Worm (Caenorhabditis elegans) whole organism, young adult: Measurements from ENCODE around the gene dct-6.

Source experiments
- B0336.3 ChIP-seq: fragments of 200-800 bp; sonication (Bioruptor generic); IDR thresholded peaks from 2 replicates; pipeline ENCODE4 v1.3.6; 2022; ENCODE audit warnings: missing genetic modification characterization, missing compliant biosample characterization
- C06A6.2 ChIP-seq: fragments of 200-800 bp; sonication (Bioruptor generic); conservative IDR thresholded peaks from 2 replicates; pipeline ENCODE4 v1.3.6; 2022; ENCODE audit warnings: missing genetic modification characterization, missing compliant biosample characterization
- F52B5.7 ChIP-seq: sonication (generic microtip); optimal IDR thresholded peaks from 2 replicates; lab custom pipeline; 2016; ENCODE audit warnings: mild to moderate bottlenecking, missing genetic modification characterization, missing compliant biosample characterization
- F55B11.4 ChIP-seq: sonication (generic microtip); optimal IDR thresholded peaks from 2 replicates; lab custom pipeline; 2016; ENCODE audit warnings: missing compliant biosample characterization, missing genetic modification characterization, borderline replicate concordance; ENCODE audit not compliant: insufficient read depth
- F57C9.4 ChIP-seq: sonication (generic microtip); optimal IDR thresholded peaks from 2 replicates; lab custom pipeline; 2017; ENCODE audit warnings: mild to moderate bottlenecking, missing genetic modification characterization, missing compliant biosample characterization
- Y95B8A.8 ChIP-seq: fragments of 200-800 bp; sonication (Bioruptor generic); IDR thresholded peaks from 2 replicates; pipeline ENCODE4 v1.3.6; 2022; ENCODE audit warnings: missing genetic modification reagents, missing genetic modification characterization, missing compliant biosample characterization
- bed-1 ChIP-seq: fragments of 200-800 bp; sonication (Bioruptor generic); IDR thresholded peaks from 2 replicates; pipeline ENCODE4 v1.3.6; 2022; ENCODE audit warnings: missing genetic modification reagents, missing genetic modification characterization, missing compliant biosample characterization
- cebp-1 ChIP-seq, 2 experiments: fragments of 200-800 bp in 1 of 2; sonication (Bioruptor generic) in 1 of 2; sonication (generic microtip) in 1 of 2; IDR thresholded peaks in 1 of 2; optimal IDR thresholded peaks in 1 of 2; 2 replicates each; pipeline versions ENCODE4 v1.3.6 to Lab custom; 2017 to 2022; ENCODE audit warnings: missing compliant biosample characterization in 2 of 2, missing genetic modification characterization in 2 of 2, mild to moderate bottlenecking in 1 of 2, missing genetic modification reagents in 1 of 2, moderate library complexity in 1 of 2
- ets-4 ChIP-seq: fragments of 200-800 bp; sonication (Bioruptor generic); optimal IDR thresholded peaks from 2 replicates; lab custom pipeline; 2018; ENCODE audit warnings: mild to moderate bottlenecking, missing genetic modification characterization, missing compliant biosample characterization
- him-1 ChIP-seq: sonication (generic microtip); optimal IDR thresholded peaks from 2 replicates; lab custom pipeline; 2016; ENCODE audit warnings: missing genotype, missing genetic modification reagents, missing genetic modification characterization, missing compliant biosample characterization
- hmg-1.2 ChIP-seq: fragments of 200-800 bp; sonication (Bioruptor generic); IDR thresholded peaks from 2 replicates; pipeline ENCODE4 v1.3.6; 2022; ENCODE audit warnings: missing genetic modification reagents, missing genetic modification characterization, missing compliant biosample characterization
- let-526 ChIP-seq: fragments of 200-800 bp; sonication (Bioruptor generic); IDR thresholded peaks from 2 replicates; pipeline ENCODE4 v1.3.6; 2022; ENCODE audit warnings: missing genetic modification reagents, missing genetic modification characterization, missing compliant biosample characterization
- lin-26 ChIP-seq: fragments of 200-800 bp; sonication (Bioruptor generic); IDR thresholded peaks from 2 replicates; pipeline ENCODE4 v1.3.6; 2022; ENCODE audit warnings: missing genetic modification reagents, missing genetic modification characterization, missing compliant biosample characterization
- lin-35 ChIP-seq, 3 experiments: fragments of 150-350 bp in 2 of 3; sonication (generic microtip) in 1 of 3; optimal IDR thresholded peaks; 2 replicates each; lab custom pipeline; 2014 to 2018; ENCODE audit warnings: missing biosample characterization in 3 of 3, missing genetic modification characterization in 3 of 3, missing genetic modification reagents in 3 of 3
- lin-54 ChIP-seq: fragments of 200-800 bp; sonication (Bioruptor generic); optimal IDR thresholded peaks from 2 replicates; lab custom pipeline; 2018; ENCODE audit warnings: mild to moderate bottlenecking, missing genetic modification characterization, missing compliant biosample characterization
- lsl-1 ChIP-seq: fragments of 200-800 bp; sonication (Bioruptor generic); optimal IDR thresholded peaks from 2 replicates; lab custom pipeline; 2018; ENCODE audit warnings: mild to moderate bottlenecking, missing genetic modification characterization, moderate library complexity, missing compliant biosample characterization
- madf-10 ChIP-seq: sonication (generic microtip); optimal IDR thresholded peaks from 2 replicates; lab custom pipeline; 2016; ENCODE audit warnings: mild to moderate bottlenecking, missing genetic modification characterization, missing compliant biosample characterization
- madf-6 ChIP-seq: fragments of 200-800 bp; sonication (Bioruptor generic); IDR thresholded peaks from 2 replicates; pipeline ENCODE4 v1.3.6; 2022; ENCODE audit warnings: missing genetic modification reagents, missing genetic modification characterization, missing compliant biosample characterization
- madf-8 ChIP-seq: fragments of 200-800 bp; sonication (Bioruptor generic); conservative IDR thresholded peaks from 2 replicates; pipeline ENCODE4 v1.3.6; 2022; ENCODE audit warnings: missing genetic modification reagents, missing genetic modification characterization, missing compliant biosample characterization
- nfya-2 ChIP-seq: fragments of 200-800 bp; sonication (Bioruptor generic); IDR thresholded peaks from 2 replicates; pipeline ENCODE4 v1.3.6; 2022; ENCODE audit warnings: missing genetic modification reagents, missing genetic modification characterization, missing compliant biosample characterization
- nhr-179 ChIP-seq: sonication (generic microtip); optimal IDR thresholded peaks from 2 replicates; lab custom pipeline; 2016; ENCODE audit warnings: mild to moderate bottlenecking, missing genetic modification characterization, missing compliant biosample characterization
- nhr-80 ChIP-seq: sonication (generic microtip); optimal IDR thresholded peaks from 2 replicates; lab custom pipeline; 2016; ENCODE audit warnings: missing genetic modification characterization, missing compliant biosample characterization
- nhr-90 ChIP-seq: sonication (generic microtip); optimal IDR thresholded peaks from 2 replicates; lab custom pipeline; 2016; ENCODE audit warnings: missing genotype, mild to moderate bottlenecking, missing genetic modification characterization, missing compliant biosample characterization
- pha-4 ChIP-seq: fragments of 150-350 bp; sonication (generic microtip); optimal IDR thresholded peaks from 2 replicates; lab custom pipeline; 2014; ENCODE audit warnings: missing biosample characterization, missing genetic modification reagents, missing genetic modification characterization
- repo-1 ChIP-seq: sonication (generic microtip); optimal IDR thresholded peaks from 2 replicates; lab custom pipeline; 2017; ENCODE audit warnings: mild to moderate bottlenecking, missing genetic modification characterization, missing compliant biosample characterization
- snpc-1.1 ChIP-seq: sonication (generic microtip); optimal IDR thresholded peaks from 2 replicates; lab custom pipeline; 2017; ENCODE audit warnings: missing genetic modification characterization, mild to moderate bottlenecking, missing compliant biosample characterization, antibody characterized with exemption, moderate library complexity, missing genotype, missing genetic modification reagents; ENCODE audit not compliant: insufficient read depth
- zfh-2 ChIP-seq: fragments of 200-800 bp; sonication (Bioruptor generic); conservative IDR thresholded peaks from 2 replicates; pipeline ENCODE4 v1.3.6; 2022; ENCODE audit warnings: missing genetic modification reagents, missing genetic modification characterization, missing compliant biosample characterization
- zim-3 ChIP-seq: sonication (generic microtip); optimal IDR thresholded peaks from 2 replicates; lab custom pipeline; 2017; ENCODE audit warnings: mild to moderate bottlenecking, missing genetic modification characterization, moderate library complexity, missing compliant biosample characterization
- ztf-26 ChIP-seq: sonication (generic microtip); optimal IDR thresholded peaks from 2 replicates; lab custom pipeline; 2017; ENCODE audit warnings: missing genetic modification characterization, missing compliant biosample characterization

The dct-6 gene

DNA sequence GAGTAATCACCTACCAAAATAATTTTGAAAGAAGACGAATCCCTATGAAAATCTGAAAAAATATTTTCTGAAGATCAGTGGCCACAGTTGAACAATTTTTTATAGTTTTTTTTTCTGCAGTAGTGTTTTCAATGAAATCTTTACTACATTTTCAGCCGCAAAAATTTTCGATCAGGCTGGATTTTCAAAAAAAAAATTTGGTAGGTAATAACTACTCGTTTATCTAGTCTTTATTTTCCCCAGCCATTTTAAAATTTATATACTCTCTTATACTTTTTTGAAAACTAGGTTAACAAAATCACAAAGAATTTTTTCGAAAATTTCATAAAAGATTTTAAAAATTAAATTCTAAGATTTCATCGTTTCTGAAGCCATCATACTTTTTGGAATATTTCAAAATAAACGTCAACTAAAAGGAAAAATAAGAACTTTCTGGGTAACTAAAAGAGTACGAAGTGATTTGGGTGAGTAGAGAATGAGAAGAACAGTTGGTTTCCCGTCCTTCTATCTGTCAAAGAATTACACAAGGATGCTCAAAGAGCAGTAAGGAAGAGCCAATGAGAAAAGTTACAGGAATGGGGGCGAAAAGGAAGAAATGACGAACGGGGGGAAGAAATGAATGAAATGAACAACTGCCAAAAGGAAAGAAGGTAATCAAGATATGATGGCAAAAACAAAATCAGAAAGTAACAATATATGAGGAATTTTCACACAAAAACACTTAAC is 9.0 kb downstream of the dct-6 start, which contains the start of gene mlp-1:
mlp-1 (minus strand) TSS at position 51 of the 726 bp plus-strand sequence.
- TF ChIP-seq zfh-2 (GFP tag; lab: Robert Waterston, UW), result no peak

DNA sequence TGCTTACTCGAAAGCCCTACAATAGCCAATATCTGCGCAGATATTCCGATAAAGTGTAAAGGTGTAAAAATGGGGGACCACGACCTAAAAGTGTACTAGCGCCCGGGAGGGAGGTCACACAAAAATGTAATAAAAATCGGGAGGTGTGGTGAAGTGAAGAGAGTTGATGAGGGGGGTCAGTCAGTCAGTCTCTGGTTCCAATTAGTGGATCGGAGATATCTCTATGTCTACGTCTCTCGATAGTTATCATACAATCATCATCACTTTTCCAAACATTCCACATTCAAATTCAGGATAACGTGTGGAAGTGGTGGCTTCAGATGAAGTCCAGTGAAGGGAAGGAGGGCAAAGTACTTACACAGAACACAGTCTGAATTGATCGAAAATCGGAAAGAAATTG is 9.8 kb downstream of the dct-6 start:
- no peak for TF ChIP-seq pha-4 (tag; lab: Kevin White, UChicago)
- TF ChIP-seq F57C9.4 (tag; lab: Kevin White, UChicago), result no peak
- no peak for TF ChIP-seq snpc-1.1 (tag; lab: Kevin White, UChicago)
- TF ChIP-seq lin-54, result no peak
- no peak for TF ChIP-seq madf-10 (tag; lab: Kevin White, UChicago)
- no peak for TF ChIP-seq let-526 (GFP tag; lab: Robert Waterston, UW)
- TF ChIP-seq F52B5.7, result no peak
- no peak for TF ChIP-seq lin-35 (GFP tag; optimal IDR thresholded peaks at IDR 0.05; lab: Kevin White, UChicago)
- TF ChIP-seq Y95B8A.8 (GFP tag; lab: Robert Waterston, UW), result no peak
- TF ChIP-seq nhr-179 (tag; lab: Kevin White, UChicago), result no peak
- TF ChIP-seq lin-26 (GFP tag; lab: Robert Waterston, UW), result no peak
- TF ChIP-seq lsl-1 (GFP tag; lab: Kevin White, UChicago), result no peak
- no peak for TF ChIP-seq zim-3 (tag; lab: Kevin White, UChicago)
- TF ChIP-seq nhr-80 (tag; lab: Kevin White, UChicago), result no peak
- TF ChIP-seq madf-8, result no peak
- no peak for TF ChIP-seq bed-1 (GFP tag; lab: Robert Waterston, UW)
- TF ChIP-seq madf-6 (GFP tag; lab: Robert Waterston, UW), result no peak
- TF ChIP-seq F55B11.4 (tag; lab: Kevin White, UChicago), result no peak

DNA sequence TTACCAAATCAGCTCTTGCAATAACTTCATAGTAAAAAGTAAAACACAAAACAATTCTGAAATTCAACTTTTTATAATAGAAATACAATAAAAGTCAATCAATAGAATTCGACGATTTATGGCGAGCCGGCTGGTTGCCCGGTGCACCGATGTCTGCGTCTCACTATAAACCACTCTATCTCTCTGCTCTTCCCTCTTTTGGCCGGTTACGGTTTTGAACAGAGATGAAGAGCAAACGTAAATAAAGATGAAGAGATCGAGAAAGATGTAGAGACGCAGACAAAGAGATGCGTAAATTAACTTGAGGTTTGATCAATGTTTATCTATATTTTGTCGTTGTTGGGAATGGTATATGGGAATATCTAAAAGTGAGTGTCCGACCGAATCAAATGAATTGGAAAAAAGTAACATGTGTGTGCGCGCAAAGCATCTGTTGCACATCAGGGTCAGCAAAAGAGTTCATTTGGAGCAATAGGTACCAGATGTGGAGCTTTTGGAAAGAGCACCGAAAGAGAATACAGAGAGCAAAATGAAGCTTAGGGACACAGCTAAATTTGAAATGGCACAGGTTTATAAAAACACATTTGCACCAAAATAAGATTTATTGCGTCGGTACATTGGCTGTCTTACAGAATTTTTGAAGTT is 14.2 kb downstream of the dct-6 start:
- TF ChIP-seq hmg-1.2 (peak; percentile 66; the same call in 1 of the 2 replicates), C06A6.2 (GFP tag; lab: Robert Waterston, UW) (no peak)
- TF ChIP-seq, all 124 proteins: peak for 1

DNA sequence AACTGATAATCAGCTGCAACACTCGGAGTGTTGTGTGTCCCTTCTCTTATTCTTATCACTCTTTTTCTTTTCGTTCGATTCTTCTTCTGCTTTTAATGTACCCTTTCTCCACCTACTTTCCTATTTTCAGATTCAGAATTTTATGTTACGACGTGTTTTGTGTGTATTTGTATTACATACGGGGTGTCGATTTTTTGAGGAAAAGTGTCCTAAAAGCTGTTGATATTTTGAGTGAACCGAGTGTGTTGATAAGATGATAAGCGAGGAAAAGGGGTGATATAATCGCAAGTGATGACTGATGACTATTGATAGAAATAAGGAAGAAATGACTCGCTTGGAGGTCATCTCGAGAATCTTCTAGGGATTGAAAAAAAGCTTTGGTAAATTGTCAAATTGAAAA is 15.2 kb downstream of the dct-6 start:
- TF ChIP-seq ets-4, result peak; percentile 38
- no peak for TF ChIP-seq B0336.3 (GFP tag; lab: Robert Waterston, UW)
- TF ChIP-seq nhr-80 (tag; lab: Kevin White, UChicago), result peak; percentile 83
- TF ChIP-seq cebp-1 (GFP tag; IDR thresholded peaks at IDR 0.05; lab: Robert Waterston, UW), result no peak
- peak; percentile 41 for TF ChIP-seq cebp-1 (tag; optimal IDR thresholded peaks at IDR 0.05; lab: Kevin White, UChicago)

DNA sequence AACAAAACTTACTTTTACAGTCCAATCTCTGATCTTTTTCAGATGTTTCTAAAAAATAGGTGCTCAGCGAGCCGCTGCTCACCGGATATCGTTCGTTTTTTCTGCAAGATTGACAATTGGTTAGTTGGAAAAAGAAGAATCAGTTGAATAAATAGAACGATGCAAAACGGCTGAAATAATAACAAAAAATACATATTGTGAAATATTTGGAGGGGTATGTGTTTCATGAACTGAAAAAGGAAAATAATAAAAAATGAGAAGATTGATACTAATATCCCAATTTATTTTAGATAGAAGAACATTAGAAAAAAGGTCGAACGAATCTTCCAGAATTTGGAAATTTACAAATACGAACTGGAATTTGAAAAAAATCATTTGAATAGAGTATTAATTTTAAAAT is 15.8 kb downstream of the dct-6 start, which contains the start of gene frm-2:
frm-2 (minus strand) TSS at position 101 of the 400 bp plus-strand sequence.
- no peak for TF ChIP-seq repo-1 (tag; lab: Kevin White, UChicago)
- no peak for TF ChIP-seq him-1 (tag; lab: Kevin White, UChicago)
- TF ChIP-seq nhr-90, result no peak
- no peak for TF ChIP-seq ztf-26 (tag; lab: Kevin White, UChicago)
- no peak for TF ChIP-seq nfya-2 (GFP tag; lab: Robert Waterston, UW)
- no peak for TF ChIP-seq nhr-80 (tag; lab: Kevin White, UChicago)
